Worm (Caenorhabditis elegans): ENCODE results near the gene ncs-7.

The ncs-7 gene

DNA sequence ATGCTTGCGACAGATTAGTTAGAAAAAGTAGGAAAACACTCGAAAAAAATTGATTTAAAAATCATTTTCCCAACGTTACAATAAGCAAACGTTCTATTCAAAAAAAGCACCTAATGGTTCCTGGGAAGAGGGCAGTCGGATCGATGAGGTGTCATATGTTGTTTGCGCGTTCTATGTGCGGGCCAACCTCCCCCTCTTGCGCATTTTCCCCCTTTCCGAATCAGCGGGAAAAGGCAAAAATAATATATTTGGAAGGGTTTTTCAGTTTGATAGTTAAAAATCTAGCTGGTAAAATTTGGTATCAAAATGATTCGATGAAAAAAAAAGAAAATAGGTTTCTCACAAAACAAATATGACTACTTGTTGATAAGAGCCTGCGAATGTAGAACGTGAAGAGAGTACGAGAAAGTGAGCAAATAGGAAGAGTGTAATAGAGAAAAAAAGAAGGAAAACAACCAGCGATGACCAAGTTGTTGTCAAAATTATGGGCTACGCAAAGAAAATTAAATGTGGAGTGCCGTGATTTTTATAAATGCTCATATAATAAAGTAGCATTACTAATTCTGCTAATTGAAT is 3.9 kb upstream of the ncs-7 start (continued):
- TF ChIP-seq nhr-41 (GFP tag; IDR thresholded peaks at IDR 0.05) (no peak), sdz-12 (GFP tag; optimal IDR thresholded peaks at IDR 0.05) (no peak), ceh-28 (tag; optimal IDR thresholded peaks at IDR 0.05) (peak; percentile 11), saeg-2 (GFP tag; IDR thresholded peaks at IDR 0.05) (no peak), nhr-10 (tag; optimal IDR thresholded peaks at IDR 0.05) (no peak), daf-19 (GFP tag; conservative IDR thresholded peaks at IDR 0.05) (no peak), F44E2.7 (GFP tag; IDR thresholded peaks at IDR 0.05) (no peak), F26F4.8 (GFP tag; conservative IDR thresholded peaks at IDR 0.05) (no peak), dmd-9 (GFP tag; IDR thresholded peaks at IDR 0.05) (no peak), ceh-82 (tag; optimal IDR thresholded peaks at IDR 0.05) (no peak), Y105C5A.15 (GFP tag; IDR thresholded peaks at IDR 0.05) (no peak), hlh-30 (tag; optimal IDR thresholded peaks at IDR 0.05; ENCODE audit: insufficient read depth) (peak; percentile 93), nhr-28 (tag; optimal IDR thresholded peaks at IDR 0.05) (peak; percentile 16), ZK546.5 (tag; optimal IDR thresholded peaks at IDR 0.05) (no peak), madf-9 (GFP tag; conservative IDR thresholded peaks at IDR 0.05) (no peak), dmd-8 (GFP tag; IDR thresholded peaks at IDR 0.05) (no peak), skn-1 (tag; optimal IDR thresholded peaks at IDR 0.05) (no peak), F37D6.2 (tag; optimal IDR thresholded peaks at IDR 0.05) (peak; percentile 3), lin-13 (GFP tag; optimal IDR thresholded peaks at IDR 0.05) (peak; percentile 28), fos-1 (tag; optimal IDR thresholded peaks at IDR 0.05) (no peak), mdt-29 (GFP tag; IDR thresholded peaks at IDR 0.05) (no peak), duxl-1 (tag; optimal IDR thresholded peaks at IDR 0.05; ENCODE audit: poor library complexity) (no peak), unc-62 (GFP tag; optimal IDR thresholded peaks at IDR 0.05 in 1 of 2) (peak in 1 of 2 experiments; percentile 25), unc-62 (tag; optimal IDR thresholded peaks at IDR 0.05) (no peak), unc-130 (GFP tag; optimal IDR thresholded peaks at IDR 0.05) (no peak)

DNA sequence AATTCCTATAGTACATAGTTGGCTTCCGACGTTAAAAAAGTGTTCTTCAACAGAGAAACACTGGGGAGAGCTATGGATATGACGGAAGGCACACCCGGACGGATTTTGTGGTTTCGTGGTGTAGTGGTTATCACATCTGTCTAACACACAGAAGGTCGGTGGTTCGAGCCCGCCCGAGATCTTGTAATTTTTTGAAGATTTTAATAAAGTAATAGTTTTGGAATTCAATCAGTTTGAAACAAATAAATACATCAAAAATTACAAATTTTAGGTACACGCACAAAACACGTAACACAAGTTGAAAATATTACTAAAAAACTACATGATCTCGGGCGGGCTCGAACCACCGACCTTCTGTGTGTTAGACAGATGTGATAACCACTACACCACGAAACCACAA is 3.2 kb upstream of the ncs-7 start:
- TF ChIP-seq daf-16 (GFP tag; optimal IDR thresholded peaks at IDR 0.05) (peak in 1 of 2 experiments; percentile 6), daf-16 (tag; optimal IDR thresholded peaks at IDR 0.05) (peak; percentile 27), nhr-76 (tag; optimal IDR thresholded peaks at IDR 0.05) (no peak), Y5F2A.4 (GFP tag; optimal IDR thresholded peaks at IDR 0.05) (no peak), duxl-1 (tag; optimal IDR thresholded peaks at IDR 0.05; ENCODE audit: poor library complexity) (no peak), lin-13 (GFP tag; optimal IDR thresholded peaks at IDR 0.05) (peak; percentile 44), fkh-10 (GFP tag; optimal IDR thresholded peaks at IDR 0.05) (no peak), nhr-10 (tag; optimal IDR thresholded peaks at IDR 0.05) (no peak), zip-2 (tag; optimal IDR thresholded peaks at IDR 0.05) (no peak), dmd-6 (GFP tag; IDR thresholded peaks at IDR 0.05) (peak; percentile 43), lin-39 (tag; optimal IDR thresholded peaks at IDR 0.05) (no peak), unc-62 (GFP tag; optimal IDR thresholded peaks at IDR 0.05 in 1 of 2) (no peak), unc-62 (tag; optimal IDR thresholded peaks at IDR 0.05) (no peak), F44E2.7 (GFP tag; IDR thresholded peaks at IDR 0.05) (peak; percentile 64; the same call in 1 of the 2 replicates), lin-29 (GFP tag; IDR thresholded peaks at IDR 0.05) (no peak), zip-11 (GFP tag; IDR thresholded peaks at IDR 0.05) (no peak), ces-1 (GFP tag; optimal IDR thresholded peaks at IDR 0.05) (no peak), ceh-20 (GFP tag; IDR thresholded peaks at IDR 0.05) (0 out of 2 replicates have a peak, but pooled peaks have one; percentile 26), hif-1 (tag; optimal IDR thresholded peaks at IDR 0.05) (no peak), mxl-2 (GFP tag; conservative IDR thresholded peaks at IDR 0.05) (no peak), hlh-30 (tag; optimal IDR thresholded peaks at IDR 0.05; ENCODE audit: insufficient read depth) (peak; percentile 5), F49E8.2 (tag; optimal IDR thresholded peaks at IDR 0.05; ENCODE audit: borderline replicate concordance) (no peak), lin-1 (GFP tag; IDR thresholded peaks at IDR 0.05) (no peak), T20F7.1 (GFP tag; optimal IDR thresholded peaks at IDR 0.05) (no peak), dve-1 (tag; optimal IDR thresholded peaks at IDR 0.05; ENCODE audit: insufficient read depth) (peak; percentile 33), F26F4.8 (GFP tag; conservative IDR thresholded peaks at IDR 0.05) (peak; percentile 71; the same call in 1 of the 2 replicates), lim-7 (GFP tag; IDR thresholded peaks at IDR 0.05) (peak; percentile 78), nhr-77 (tag; optimal IDR thresholded peaks at IDR 0.05) (no peak), madf-5 (GFP tag; IDR thresholded peaks at IDR 0.05) (0 out of 4 replicates have a peak, but pooled peaks of 1 of the 2 experiments have one; percentile 58), tra-1 (GFP tag; IDR thresholded peaks at IDR 0.05) (0 out of 2 replicates have a peak, but pooled peaks have one; percentile 54), zfp-3 (GFP tag; conservative IDR thresholded peaks at IDR 0.05) (0 out of 2 replicates have a peak, but pooled peaks have one; percentile 11), ceh-28 (tag; optimal IDR thresholded peaks at IDR 0.05) (no peak), zag-1 (tag; optimal IDR thresholded peaks at IDR 0.05) (no peak)
